Worm (Caenorhabditis elegans) whole organism, young adult: ENCODE data around the gene grp-1.

Experiments
- B0035.1 ChIP-seq: sonication (generic microtip); optimal IDR thresholded peaks from 2 replicates; lab custom pipeline; 2016; ENCODE audit warnings: missing genetic modification characterization, mild to moderate bottlenecking, missing compliant biosample characterization, missing genotype, missing genetic modification reagents
- F23B12.7 ChIP-seq: sonication (generic microtip); optimal IDR thresholded peaks from 2 replicates; lab custom pipeline; 2017; ENCODE audit warnings: missing genetic modification characterization, mild to moderate bottlenecking, missing compliant biosample characterization, antibody characterized with exemption, moderate library complexity; ENCODE audit not compliant: insufficient read depth
- F33H1.4 ChIP-seq: fragments of 200-800 bp; sonication (Bioruptor generic); IDR thresholded peaks from 2 replicates; pipeline ENCODE4 v1.3.6; 2022; ENCODE audit warnings: missing genetic modification reagents, missing genetic modification characterization, missing compliant biosample characterization
- F55B11.4 ChIP-seq: sonication (generic microtip); optimal IDR thresholded peaks from 2 replicates; lab custom pipeline; 2016; ENCODE audit warnings: missing compliant biosample characterization, missing genetic modification characterization, borderline replicate concordance; ENCODE audit not compliant: insufficient read depth
- F57C9.4 ChIP-seq: sonication (generic microtip); optimal IDR thresholded peaks from 2 replicates; lab custom pipeline; 2017; ENCODE audit warnings: mild to moderate bottlenecking, missing genetic modification characterization, missing compliant biosample characterization
- K12H6.12 ChIP-seq: fragments of 200-800 bp; sonication (Bioruptor generic); optimal IDR thresholded peaks from 2 replicates; lab custom pipeline; 2018; ENCODE audit warnings: mild to moderate bottlenecking, missing genetic modification characterization, missing compliant biosample characterization
- T07F8.4 ChIP-seq: sonication (generic microtip); optimal IDR thresholded peaks from 2 replicates; lab custom pipeline; 2016; ENCODE audit warnings: mild to moderate bottlenecking, missing genetic modification characterization, moderate library complexity, missing compliant biosample characterization
- Y56A3A.18 ChIP-seq: fragments of 200-800 bp; sonication (Bioruptor generic); IDR thresholded peaks from 2 replicates; pipeline ENCODE4 v1.3.6; 2022; ENCODE audit warnings: missing genetic modification reagents, missing genetic modification characterization, missing compliant biosample characterization
- akir-1 ChIP-seq: fragments of 200-800 bp; sonication (Bioruptor generic); optimal IDR thresholded peaks from 2 replicates; lab custom pipeline; 2018; ENCODE audit warnings: mild to moderate bottlenecking, missing genetic modification characterization, moderate library complexity, missing compliant biosample characterization
- aptf-2 ChIP-seq: fragments of 200-800 bp; sonication (Bioruptor generic); conservative IDR thresholded peaks from 2 replicates; pipeline ENCODE4 v1.3.6; 2022; ENCODE audit warnings: missing genetic modification reagents, missing genetic modification characterization, missing compliant biosample characterization
- athp-1 ChIP-seq: sonication (generic microtip); optimal IDR thresholded peaks from 2 replicates; lab custom pipeline; 2017; ENCODE audit warnings: mild to moderate bottlenecking, missing genetic modification characterization, missing compliant biosample characterization
- attf-3 ChIP-seq: fragments of 200-800 bp; sonication (Bioruptor generic); conservative IDR thresholded peaks from 2 replicates; pipeline ENCODE4 v1.3.6; 2022; ENCODE audit warnings: missing genetic modification reagents, missing genetic modification characterization, missing compliant biosample characterization
- attf-5 ChIP-seq: fragments of 200-800 bp; sonication (Bioruptor generic); optimal IDR thresholded peaks from 2 replicates; lab custom pipeline; 2018; ENCODE audit warnings: mild to moderate bottlenecking, missing genetic modification characterization, missing compliant biosample characterization
- cebp-1 ChIP-seq, 2 experiments: fragments of 200-800 bp in 1 of 2; sonication (Bioruptor generic) in 1 of 2; sonication (generic microtip) in 1 of 2; IDR thresholded peaks in 1 of 2; optimal IDR thresholded peaks in 1 of 2; 2 replicates each; pipeline versions ENCODE4 v1.3.6 to Lab custom; 2017 to 2022; ENCODE audit warnings: missing compliant biosample characterization in 2 of 2, missing genetic modification characterization in 2 of 2, mild to moderate bottlenecking in 1 of 2, missing genetic modification reagents in 1 of 2, moderate library complexity in 1 of 2
- ceh-27 ChIP-seq: fragments of 200-800 bp; sonication (Bioruptor generic); optimal IDR thresholded peaks from 2 replicates; lab custom pipeline; 2018; ENCODE audit warnings: mild to moderate bottlenecking, missing genetic modification characterization, moderate library complexity, missing compliant biosample characterization
- egl-44 ChIP-seq: fragments of 200-800 bp; sonication (Bioruptor generic); IDR thresholded peaks from 2 replicates; pipeline ENCODE4 v1.3.6; 2022; ENCODE audit warnings: missing genetic modification reagents, missing genetic modification characterization, missing compliant biosample characterization
- ekl-4 ChIP-seq: fragments of 200-800 bp; sonication (Bioruptor generic); IDR thresholded peaks from 2 replicates; pipeline ENCODE4 v1.3.6; 2022; ENCODE audit warnings: missing genetic modification reagents, missing genetic modification characterization, missing compliant biosample characterization
- hlh-12 ChIP-seq: sonication (generic microtip); optimal IDR thresholded peaks from 2 replicates; lab custom pipeline; 2016; ENCODE audit warnings: missing genetic modification characterization, missing compliant biosample characterization
- hmg-1.2 ChIP-seq: fragments of 200-800 bp; sonication (Bioruptor generic); IDR thresholded peaks from 2 replicates; pipeline ENCODE4 v1.3.6; 2022; ENCODE audit warnings: missing genetic modification reagents, missing genetic modification characterization, missing compliant biosample characterization
- hmg-20 ChIP-seq: fragments of 200-800 bp; sonication (Bioruptor generic); IDR thresholded peaks from 2 replicates; pipeline ENCODE4 v1.3.6; 2022; ENCODE audit warnings: missing genetic modification reagents, missing genetic modification characterization, missing compliant biosample characterization
- hrde-1 ChIP-seq: sonication (generic microtip); optimal IDR thresholded peaks from 2 replicates; lab custom pipeline; 2016; ENCODE audit warnings: missing genetic modification characterization, mild to moderate bottlenecking, missing compliant biosample characterization, moderate library complexity, missing genotype, missing genetic modification reagents, borderline replicate concordance
- hsf-1 ChIP-seq: fragments of 200-800 bp; sonication (Bioruptor generic); IDR thresholded peaks from 2 replicates; pipeline ENCODE4 v1.3.6; 2022; ENCODE audit warnings: missing genetic modification reagents, missing genetic modification characterization, missing compliant biosample characterization
- let-526 ChIP-seq: fragments of 200-800 bp; sonication (Bioruptor generic); IDR thresholded peaks from 2 replicates; pipeline ENCODE4 v1.3.6; 2022; ENCODE audit warnings: missing genetic modification reagents, missing genetic modification characterization, missing compliant biosample characterization
- lin-35 ChIP-seq, 3 experiments: fragments of 150-350 bp in 2 of 3; sonication (generic microtip) in 1 of 3; optimal IDR thresholded peaks; 2 replicates each; lab custom pipeline; 2014 to 2018; ENCODE audit warnings: missing biosample characterization in 3 of 3, missing genetic modification characterization in 3 of 3, missing genetic modification reagents in 3 of 3
- lin-40 ChIP-seq: sonication (generic microtip); optimal IDR thresholded peaks from 2 replicates; lab custom pipeline; 2016; ENCODE audit warnings: missing genetic modification characterization, mild to moderate bottlenecking, missing compliant biosample characterization, missing genotype, missing genetic modification reagents
- lsl-1 ChIP-seq: fragments of 200-800 bp; sonication (Bioruptor generic); optimal IDR thresholded peaks from 2 replicates; lab custom pipeline; 2018; ENCODE audit warnings: mild to moderate bottlenecking, missing genetic modification characterization, moderate library complexity, missing compliant biosample characterization
- madf-10 ChIP-seq: sonication (generic microtip); optimal IDR thresholded peaks from 2 replicates; lab custom pipeline; 2016; ENCODE audit warnings: mild to moderate bottlenecking, missing genetic modification characterization, missing compliant biosample characterization
- madf-8 ChIP-seq: fragments of 200-800 bp; sonication (Bioruptor generic); conservative IDR thresholded peaks from 2 replicates; pipeline ENCODE4 v1.3.6; 2022; ENCODE audit warnings: missing genetic modification reagents, missing genetic modification characterization, missing compliant biosample characterization
- mes-4 ChIP-seq: sonication (generic microtip); optimal IDR thresholded peaks from 2 replicates; lab custom pipeline; 2016; ENCODE audit warnings: missing genotype, missing genetic modification characterization, missing compliant biosample characterization
- nfya-2 ChIP-seq: fragments of 200-800 bp; sonication (Bioruptor generic); IDR thresholded peaks from 2 replicates; pipeline ENCODE4 v1.3.6; 2022; ENCODE audit warnings: missing genetic modification reagents, missing genetic modification characterization, missing compliant biosample characterization
- nhr-80 ChIP-seq: sonication (generic microtip); optimal IDR thresholded peaks from 2 replicates; lab custom pipeline; 2016; ENCODE audit warnings: missing genetic modification characterization, missing compliant biosample characterization
- pbrm-1 ChIP-seq: fragments of 200-800 bp; sonication (Bioruptor generic); IDR thresholded peaks from 2 replicates; pipeline ENCODE4 v1.3.6; 2022; ENCODE audit warnings: missing genetic modification reagents, missing genetic modification characterization, missing compliant biosample characterization
- repo-1 ChIP-seq: sonication (generic microtip); optimal IDR thresholded peaks from 2 replicates; lab custom pipeline; 2017; ENCODE audit warnings: mild to moderate bottlenecking, missing genetic modification characterization, missing compliant biosample characterization
- rpc-1 ChIP-seq, 2 experiments: fragments of 150-350 bp in 1 of 2; sonication (generic microtip) in 1 of 2; optimal IDR thresholded peaks; 2 replicates each; lab custom pipeline; 2014 to 2018; ENCODE audit warnings: missing biosample characterization in 1 of 2, missing genetic modification characterization in 1 of 2, missing genetic modification reagents in 1 of 2, missing genotype in 1 of 2
- sea-2 ChIP-seq: fragments of 200-800 bp; sonication (Bioruptor generic); IDR thresholded peaks from 2 replicates; pipeline ENCODE4 v1.3.6; 2022; ENCODE audit warnings: missing genetic modification characterization, missing compliant biosample characterization
- snpc-3.4 ChIP-seq: sonication (generic microtip); optimal IDR thresholded peaks from 2 replicates; lab custom pipeline; 2017; ENCODE audit warnings: missing genetic modification characterization, mild to moderate bottlenecking, missing compliant biosample characterization, antibody characterized with exemption, moderate library complexity, missing genotype, missing genetic modification reagents
- snpc-4 ChIP-seq, 5 experiments: fragments of 150-350 bp in 1 of 5; sonication (generic microtip) in 4 of 5; optimal IDR thresholded peaks; 2 replicates each; lab custom pipeline; 2014 to 2018; ENCODE audit warnings: missing genetic modification characterization in 5 of 5, missing biosample characterization in 3 of 5, antibody characterized with exemption in 2 of 5, mild to moderate bottlenecking in 2 of 5, missing compliant biosample characterization in 2 of 5, missing genotype in 2 of 5, moderate library complexity in 2 of 5, missing genetic modification reagents in 1 of 5
- somi-1 ChIP-seq: fragments of 200-800 bp; sonication (Bioruptor generic); optimal IDR thresholded peaks from 2 replicates; lab custom pipeline; 2018; ENCODE audit warnings: mild to moderate bottlenecking, missing genetic modification characterization, missing compliant biosample characterization
- sptf-2 ChIP-seq: fragments of 200-800 bp; sonication (Bioruptor generic); optimal IDR thresholded peaks from 2 replicates; lab custom pipeline; 2018; ENCODE audit warnings: mild to moderate bottlenecking, missing genetic modification characterization, missing compliant biosample characterization
- tbp1 ChIP-seq: fragments of 200-800 bp; sonication (Bioruptor generic); optimal IDR thresholded peaks from 2 replicates; lab custom pipeline; 2018; ENCODE audit warnings: mild to moderate bottlenecking, missing genetic modification characterization, missing compliant biosample characterization
- ztf-18 ChIP-seq: sonication (generic microtip); optimal IDR thresholded peaks from 2 replicates; lab custom pipeline; 2016; ENCODE audit warnings: missing genotype, mild to moderate bottlenecking, missing genetic modification characterization, missing compliant biosample characterization

Gene grp-1

ce11 chrIII:8121923-8122322 is 36.4 kb downstream of the grp-1 start:
- TF ChIP-seq F23B12.7 (tag; lab: Kevin White, UChicago) (no peak), aptf-2 (GFP tag; lab: Robert Waterston, UW) (no peak), akir-1 (GFP tag; lab: Kevin White, UChicago) (no peak), let-526 (GFP tag; lab: Robert Waterston, UW) (no peak), athp-1 (tag; lab: Kevin White, UChicago) (no peak), B0035.1 (tag; lab: Kevin White, UChicago) (no peak), sptf-2 (GFP tag; lab: Kevin White, UChicago) (no peak), madf-10 (tag; lab: Kevin White, UChicago) (no peak), F33H1.4 (GFP tag; lab: Robert Waterston, UW) (no peak), ztf-18 (no peak), hmg-20 (GFP tag; lab: Robert Waterston, UW) (no peak), K12H6.12 (tag; lab: Kevin White, UChicago) (no peak), mes-4 (tag; lab: Kevin White, UChicago) (no peak), madf-8 (no peak), ekl-4 (GFP tag; lab: Robert Waterston, UW) (no peak), F55B11.4 (tag; lab: Kevin White, UChicago) (no peak), F57C9.4 (tag; lab: Kevin White, UChicago) (no peak)

- peak; percentile 44 for TF ChIP-seq lin-40 (tag; lab: Kevin White, UChicago)
- TF ChIP-seq nfya-2 (GFP tag; lab: Robert Waterston, UW) = no peak
- TF ChIP-seq Y56A3A.18 = no peak
- peak; percentile 4 for TF ChIP-seq tbp1 (GFP tag; lab: Kevin White, UChicago)
- peak in 1 of 3 experiments; percentile 49 for TF ChIP-seq lin-35 (GFP tag; optimal IDR thresholded peaks at IDR 0.05; lab: Kevin White, UChicago)
- no peak for TF ChIP-seq rpc-1 (optimal IDR thresholded peaks at IDR 0.05; lab: Kevin White, UChicago)
- no peak for TF ChIP-seq rpc-1 (tag; optimal IDR thresholded peaks at IDR 0.05; lab: Kevin White, UChicago)
- peak; percentile 63; the same call in 1 of the 2 replicates for TF ChIP-seq hmg-1.2
- TF ChIP-seq attf-3 (GFP tag; lab: Robert Waterston, UW) = no peak
- no peak for TF ChIP-seq hrde-1 (tag; lab: Kevin White, UChicago)
- peak; percentile 62 for TF ChIP-seq nhr-80 (tag; lab: Kevin White, UChicago)
- peak; percentile 54 for TF ChIP-seq F23B12.7 (tag; lab: Kevin White, UChicago)
- TF ChIP-seq attf-5 (GFP tag; lab: Kevin White, UChicago) = peak; percentile 9
- no peak for TF ChIP-seq lsl-1
- no peak for TF ChIP-seq repo-1 (tag; lab: Kevin White, UChicago)
- TF ChIP-seq egl-44 (GFP tag; lab: Robert Waterston, UW) = no peak
- TF ChIP-seq sea-2 = no peak
- peak; percentile 34 for TF ChIP-seq somi-1 (GFP tag; lab: Kevin White, UChicago)
Measured at ce11 chrIII:8124323-8124722, 38.8 kb downstream of the grp-1 start.

- TF ChIP-seq hlh-12 (tag; lab: Kevin White, UChicago) (no peak), snpc-3.4 (no peak), K12H6.12 (tag; lab: Kevin White, UChicago) (peak; percentile 24), snpc-4 (GFP tag; optimal IDR thresholded peaks at IDR 0.05; lab: Kevin White, UChicago) (no peak), snpc-4 (tag; optimal IDR thresholded peaks at IDR 0.05; lab: Kevin White, UChicago) (peak in 1 of 4 experiments; percentile 5), pbrm-1 (GFP tag; lab: Robert Waterston, UW) (no peak), lin-40 (tag; lab: Kevin White, UChicago) (peak; percentile 58), ceh-27 (GFP tag; lab: Kevin White, UChicago) (peak; percentile 15), lin-35 (GFP tag; optimal IDR thresholded peaks at IDR 0.05; lab: Kevin White, UChicago) (peak in 1 of 3 experiments; percentile 20), attf-5 (GFP tag; lab: Kevin White, UChicago) (peak; percentile 30), hmg-1.2 (peak; percentile 91), lsl-1 (no peak), cebp-1 (GFP tag; IDR thresholded peaks at IDR 0.05; lab: Robert Waterston, UW) (no peak), cebp-1 (tag; optimal IDR thresholded peaks at IDR 0.05; lab: Kevin White, UChicago) (peak; percentile 45), hrde-1 (tag; lab: Kevin White, UChicago) (no peak), attf-3 (GFP tag; lab: Robert Waterston, UW) (no peak), nhr-80 (tag; lab: Kevin White, UChicago) (peak; percentile 40), hsf-1 (GFP tag; lab: Robert Waterston, UW) (no peak), tbp1 (GFP tag; lab: Kevin White, UChicago) (no peak), T07F8.4 (tag; lab: Kevin White, UChicago) (no peak)
Measured at ce11 chrIII:8125234-8125633, 39.7 kb downstream of the grp-1 start.
